Worm (Caenorhabditis elegans) whole organism, L4/young adult: ENCODE data around the gene str-74.

ENCODE experiments used
- dao-5 ChIP-seq: sonication (generic microtip); optimal IDR thresholded peaks from 2 replicates; lab custom pipeline; 2016; ENCODE audit warnings: missing genotype, missing genetic modification characterization, moderate library complexity, missing compliant biosample characterization
- him-1 ChIP-seq: sonication (generic microtip); optimal IDR thresholded peaks from 2 replicates; lab custom pipeline; 2016; ENCODE audit warnings: missing genotype, missing genetic modification reagents, missing genetic modification characterization, missing compliant biosample characterization

- no peak for TF ChIP-seq him-1 (tag; lab: Kevin White, UChicago)
- TF ChIP-seq dao-5 (tag; lab: Kevin White, UChicago), result no peak
Observed at ce11 chrX:10279299-10279698, 38.5 kb upstream of the str-74 start, which contains the start of gene slc-9B.1.
